Worm (Caenorhabditis elegans) whole organism, L4/young adult: Measurements from ENCODE around the gene Y22D7AL.6.

Source experiments
- W03F9.2 ChIP-seq: fragments of 150-350 bp; optimal IDR thresholded peaks from 2 replicates; lab custom pipeline; 2014; ENCODE audit warnings: missing biosample characterization, missing genetic modification characterization
- dao-5 ChIP-seq: sonication (generic microtip); optimal IDR thresholded peaks from 2 replicates; lab custom pipeline; 2016; ENCODE audit warnings: missing genotype, missing genetic modification characterization, moderate library complexity, missing compliant biosample characterization
- him-1 ChIP-seq: sonication (generic microtip); optimal IDR thresholded peaks from 2 replicates; lab custom pipeline; 2016; ENCODE audit warnings: missing genotype, missing genetic modification reagents, missing genetic modification characterization, missing compliant biosample characterization

- TF ChIP-seq him-1 (tag; lab: Kevin White, UChicago) (no peak), dao-5 (tag; lab: Kevin White, UChicago) (peak; percentile 33), W03F9.2 (no peak)
Measured at ce11 chrIII:1616245-1617026, 11.7 kb downstream of the Y22D7AL.6 start.
